In genomic region chrX:19307810-19308456, dm6 we compare ENCODE assay signal across 1 fruit fly cellular context.
TF ChIP-seq lines count a peak whose summit lies in the region.

TSS of gene CG8051 (minus strand) at chrX:19307925.

TF ChIP-seq in whole organism, embryonic, 481 proteins besides CTCF, POLR2A, EP300 and RAD21 (continued from another document and continues in another):
- TF ChIP-seq D19B (GFP tag; optimal IDR thresholded peaks at IDR 0.05; lab: Kevin White, UChicago) (no peak), Tbp (GFP tag; optimal IDR thresholded peaks at IDR 0.05; lab: Kevin White, UChicago) (no peak), NfI (GFP tag; optimal IDR thresholded peaks at IDR 0.05; lab: Kevin White, UChicago) (no peak), CG17328 (GFP tag; IDR thresholded peaks at IDR 0.05; lab: Robert Waterston, UW) (no peak), dmrt99B (tag; optimal IDR thresholded peaks at IDR 0.05; lab: Kevin White, UChicago) (peak; percentile 0), CG3995 (GFP tag; optimal IDR thresholded peaks at IDR 0.05; lab: Kevin White, UChicago) (peak; percentile 31), H15 (GFP tag; IDR thresholded peaks at IDR 0.05; lab: Robert Waterston, UW) (no peak), CG30020 (tag; optimal IDR thresholded peaks at IDR 0.05; lab: Kevin White, UChicago) (no peak), Hr78 (GFP tag; optimal IDR thresholded peaks at IDR 0.05; lab: Kevin White, UChicago) (peak in 1 of 2 experiments; percentile 21), CG9727 (GFP tag; optimal IDR thresholded peaks at IDR 0.05; lab: Kevin White, UChicago) (no peak), CG9609 (GFP tag; optimal IDR thresholded peaks at IDR 0.05; lab: Kevin White, UChicago) (no peak), Side (GFP tag; optimal IDR thresholded peaks at IDR 0.05; lab: Kevin White, UChicago) (peak; percentile 13), fd96Cb (tag; optimal IDR thresholded peaks at IDR 0.05; lab: Kevin White, UChicago) (no peak), twi (tag; optimal IDR thresholded peaks at IDR 0.05; lab: Kevin White, UChicago) (peak; percentile 23), NFAT (GFP tag; IDR thresholded peaks at IDR 0.05; lab: Robert Waterston, UW) (0 out of 2 replicates have a peak, but pooled peaks have one; percentile 30), toy (GFP tag; IDR thresholded peaks at IDR 0.05; lab: Robert Waterston, UW) (no peak), CG3847 (GFP tag; IDR thresholded peaks at IDR 0.05; lab: Robert Waterston, UW) (no peak), danr (GFP tag; IDR thresholded peaks at IDR 0.05; lab: Robert Waterston, UW) (no peak), CG8478 (optimal IDR thresholded peaks at IDR 0.05; lab: Kevin White, UChicago) (no peak), kah (GFP tag; optimal IDR thresholded peaks at IDR 0.05; lab: Kevin White, UChicago) (no peak), slp2 (GFP tag; optimal IDR thresholded peaks at IDR 0.05; lab: Kevin White, UChicago) (peak; percentile 5), CG14441 (GFP tag; IDR thresholded peaks at IDR 0.05; lab: Robert Waterston, UW) (peak; percentile 45; the same call in 1 of the 2 replicates), Sin3A (optimal IDR thresholded peaks at IDR 0.05; lab: Kevin White, UChicago) (no peak), CG4617 (GFP tag; optimal IDR thresholded peaks at IDR 0.05; lab: Kevin White, UChicago; ENCODE audit: borderline replicate concordance) (no peak), CG4404 (GFP tag; IDR thresholded peaks at IDR 0.05; lab: Robert Waterston, UW) (no peak), CG9876 (GFP tag; optimal IDR thresholded peaks at IDR 0.05; lab: Kevin White, UChicago) (no peak), Hmr (GFP tag; optimal IDR thresholded peaks at IDR 0.05; lab: Kevin White, UChicago) (peak; percentile 8), pros (GFP tag; optimal IDR thresholded peaks at IDR 0.05; lab: Kevin White, UChicago) (no peak), CG8281 (tag; optimal IDR thresholded peaks at IDR 0.05; lab: Kevin White, UChicago) (no peak), Hey (tag; optimal IDR thresholded peaks at IDR 0.05; lab: Kevin White, UChicago) (no peak), CG15696 (tag; optimal IDR thresholded peaks at IDR 0.05; lab: Kevin White, UChicago) (no peak), seq (GFP tag; IDR thresholded peaks at IDR 0.05; lab: Robert Waterston, UW) (no peak), hb (GFP tag; IDR thresholded peaks at IDR 0.05; lab: Robert Waterston, UW; ENCODE audit: partially characterized antibody) (no peak), ind (GFP tag; optimal IDR thresholded peaks at IDR 0.05; lab: Kevin White, UChicago) (no peak), gcm (GFP tag; optimal IDR thresholded peaks at IDR 0.05; lab: Kevin White, UChicago) (no peak), B-H1 (GFP tag; IDR thresholded peaks at IDR 0.05; lab: Robert Waterston, UW) (no peak), CG2120 (GFP tag; optimal IDR thresholded peaks at IDR 0.05; lab: Kevin White, UChicago) (no peak), CG10267 (tag; optimal IDR thresholded peaks at IDR 0.05; lab: Kevin White, UChicago) (no peak), Nf-YA (GFP tag; IDR thresholded peaks at IDR 0.05; lab: Robert Waterston, UW) (no peak), fru (optimal IDR thresholded peaks at IDR 0.05; lab: Kevin White, UChicago) (no peak), tna (GFP tag; IDR thresholded peaks at IDR 0.05; lab: Robert Waterston, UW; ENCODE audit: partially characterized antibody) (no peak), dan (GFP tag; IDR thresholded peaks at IDR 0.05; lab: Robert Waterston, UW) (no peak), gt (GFP tag; IDR thresholded peaks at IDR 0.05; lab: Robert Waterston, UW) (no peak), CG12942 (GFP tag; optimal IDR thresholded peaks at IDR 0.05; lab: Kevin White, UChicago) (no peak), lbe (GFP tag; optimal IDR thresholded peaks at IDR 0.05; lab: Kevin White, UChicago) (no peak), Vsx1 (GFP tag; optimal IDR thresholded peaks at IDR 0.05; lab: Kevin White, UChicago) (peak; percentile 27), CG43689 (GFP tag; IDR thresholded peaks at IDR 0.05; lab: Robert Waterston, UW) (no peak), CG2199 (GFP tag; IDR thresholded peaks at IDR 0.05; lab: Robert Waterston, UW) (peak; percentile 65; the same call in 1 of the 3 replicates), Doc2 (GFP tag; IDR thresholded peaks at IDR 0.05; lab: Robert Waterston, UW) (no peak), CG13894 (tag; optimal IDR thresholded peaks at IDR 0.05; lab: Kevin White, UChicago) (no peak), CG10543 (GFP tag; optimal IDR thresholded peaks at IDR 0.05; lab: Kevin White, UChicago) (peak; percentile 63), prd (optimal IDR thresholded peaks at IDR 0.05; lab: Kevin White, UChicago) (no peak), prd (GFP tag; IDR thresholded peaks at IDR 0.05; lab: Robert Waterston, UW) (0 out of 3 replicates have a peak, but pooled peaks have one; percentile 16), ato (GFP tag; IDR thresholded peaks at IDR 0.05; lab: Robert Waterston, UW; ENCODE audit: partially characterized antibody) (no peak), Dll (GFP tag; IDR thresholded peaks at IDR 0.05; lab: Robert Waterston, UW; ENCODE audit: partially characterized antibody) (no peak), croc (GFP tag; conservative IDR thresholded peaks at IDR 0.05; lab: Robert Waterston, UW) (no peak), CG6175 (GFP tag; IDR thresholded peaks at IDR 0.05; lab: Robert Waterston, UW) (peak; percentile 76; the same call in 2 of the 3 replicates), dmrt11E (tag; optimal IDR thresholded peaks at IDR 0.05; lab: Kevin White, UChicago) (no peak), CG11560 (tag; IDR thresholded peaks at IDR 0.05; lab: Robert Waterston, UW) (no peak), usp (GFP tag; optimal IDR thresholded peaks at IDR 0.05; lab: Kevin White, UChicago) (no peak), HmgZ (tag; optimal IDR thresholded peaks at IDR 0.05; lab: Kevin White, UChicago) (peak; percentile 19), NK7.1 (GFP tag; optimal IDR thresholded peaks at IDR 0.05; lab: Kevin White, UChicago) (no peak), Hsf (GFP tag; optimal IDR thresholded peaks at IDR 0.05; lab: Kevin White, UChicago) (peak; percentile 22), Oaz (GFP tag; IDR thresholded peaks at IDR 0.05; lab: Robert Waterston, UW) (no peak), CG4730 (GFP tag; IDR thresholded peaks at IDR 0.05; lab: Robert Waterston, UW) (no peak), knrl (GFP tag; IDR thresholded peaks at IDR 0.05; lab: Robert Waterston, UW; ENCODE audit: partially characterized antibody) (no peak), ham (GFP tag; IDR thresholded peaks at IDR 0.05; lab: Robert Waterston, UW) (no peak), cas (GFP tag; IDR thresholded peaks at IDR 0.05; lab: Robert Waterston, UW) (no peak), CG7839 (tag; optimal IDR thresholded peaks at IDR 0.05; lab: Kevin White, UChicago) (no peak), Hr39 (optimal IDR thresholded peaks at IDR 0.05; lab: Kevin White, UChicago) (no peak), gem (tag; optimal IDR thresholded peaks at IDR 0.05; lab: Kevin White, UChicago) (peak; percentile 17), HHEX (GFP tag; optimal IDR thresholded peaks at IDR 0.05; lab: Kevin White, UChicago) (no peak), Trl (optimal IDR thresholded peaks at IDR 0.05; lab: Kevin White, UChicago) (no peak), Trl (GFP tag; optimal IDR thresholded peaks at IDR 0.05; lab: Kevin White, UChicago) (peak; percentile 9), YL-1 (GFP tag; optimal IDR thresholded peaks at IDR 0.05; lab: Kevin White, UChicago) (peak; percentile 9), E2f1 (GFP tag; IDR thresholded peaks at IDR 0.05; lab: Robert Waterston, UW) (peak; percentile 42; the same call in 1 of the 2 replicates), p53 (GFP tag; optimal IDR thresholded peaks at IDR 0.05; lab: Kevin White, UChicago) (no peak), CG3838 (GFP tag; optimal IDR thresholded peaks at IDR 0.05; lab: Kevin White, UChicago) (no peak), wek (GFP tag; optimal IDR thresholded peaks at IDR 0.05; lab: Kevin White, UChicago) (no peak), Mrtf (GFP tag; IDR thresholded peaks at IDR 0.05; lab: Robert Waterston, UW) (0 out of 3 replicates have a peak, but pooled peaks have one; percentile 29), dimm (GFP tag; IDR thresholded peaks at IDR 0.05; lab: Robert Waterston, UW) (no peak), abd-A (tag; optimal IDR thresholded peaks at IDR 0.05; lab: Kevin White, UChicago) (no peak), CG11456 (GFP tag; IDR thresholded peaks at IDR 0.05; lab: Robert Waterston, UW) (no peak), CG14860 (GFP tag; IDR thresholded peaks at IDR 0.05; lab: Robert Waterston, UW; ENCODE audit: partially characterized antibody) (no peak), CG18764 (GFP tag; optimal IDR thresholded peaks at IDR 0.05; lab: Kevin White, UChicago) (no peak), BEAF-32 (GFP tag; optimal IDR thresholded peaks at IDR 0.05; lab: Kevin White, UChicago) (no peak), CG1602 (GFP tag; optimal IDR thresholded peaks at IDR 0.05; lab: Kevin White, UChicago) (no peak), org-1 (GFP tag; optimal IDR thresholded peaks at IDR 0.05; lab: Kevin White, UChicago) (no peak), sr (GFP tag; IDR thresholded peaks at IDR 0.05; lab: Robert Waterston, UW) (no peak), unc-4 (GFP tag; IDR thresholded peaks at IDR 0.05; lab: Robert Waterston, UW; ENCODE audit: partially characterized antibody) (no peak), CG11696 (GFP tag; IDR thresholded peaks at IDR 0.05; lab: Robert Waterston, UW) (no peak), CG10462 (GFP tag; optimal IDR thresholded peaks at IDR 0.05; lab: Kevin White, UChicago) (no peak), tap (tag; optimal IDR thresholded peaks at IDR 0.05; lab: Kevin White, UChicago) (no peak), CG15073 (GFP tag; optimal IDR thresholded peaks at IDR 0.05; lab: Kevin White, UChicago) (no peak), Dbx (GFP tag; IDR thresholded peaks at IDR 0.05; lab: Robert Waterston, UW) (no peak), CG1792 (GFP tag; optimal IDR thresholded peaks at IDR 0.05; lab: Kevin White, UChicago) (peak; percentile 14), stc (GFP tag; IDR thresholded peaks at IDR 0.05; lab: Robert Waterston, UW) (no peak), sc (optimal IDR thresholded peaks at IDR 0.05; lab: Kevin White, UChicago) (no peak), sc (GFP tag; optimal IDR thresholded peaks at IDR 0.05; lab: Kevin White, UChicago) (no peak), CG3281 (GFP tag; optimal IDR thresholded peaks at IDR 0.05; lab: Kevin White, UChicago) (no peak), inv (GFP tag; IDR thresholded peaks at IDR 0.05; lab: Robert Waterston, UW; ENCODE audit: partially characterized antibody) (no peak), HLHmδ (GFP tag; optimal IDR thresholded peaks at IDR 0.05; lab: Kevin White, UChicago) (no peak), CG6689 (GFP tag; IDR thresholded peaks at IDR 0.05; lab: Robert Waterston, UW) (no peak), CG17359 (tag; optimal IDR thresholded peaks at IDR 0.05; lab: Kevin White, UChicago) (peak; percentile 91), MESR4 (GFP tag; optimal IDR thresholded peaks at IDR 0.05; lab: Kevin White, UChicago) (no peak), Pdp1 (GFP tag; optimal IDR thresholded peaks at IDR 0.05; lab: Kevin White, UChicago) (peak in 1 of 2 experiments; percentile 84), CG13424 (tag; optimal IDR thresholded peaks at IDR 0.05; lab: Kevin White, UChicago) (peak; percentile 4), ken (GFP tag; IDR thresholded peaks at IDR 0.05; lab: Robert Waterston, UW) (no peak), Med (GFP tag; lab: Kevin White, UChicago) (peak; percentile 64), h (optimal IDR thresholded peaks at IDR 0.05; lab: Kevin White, UChicago) (no peak), sd (tag; optimal IDR thresholded peaks at IDR 0.05; lab: Kevin White, UChicago) (no peak), ewg (GFP tag; optimal IDR thresholded peaks at IDR 0.05; lab: Kevin White, UChicago) (no peak), CG1832 (GFP tag; optimal IDR thresholded peaks at IDR 0.05; lab: Kevin White, UChicago) (no peak), chn (GFP tag; optimal IDR thresholded peaks at IDR 0.05; lab: Kevin White, UChicago) (peak; percentile 13), HmgD (GFP tag; optimal IDR thresholded peaks at IDR 0.05; lab: Kevin White, UChicago) (peak; percentile 34), aop (GFP tag; IDR thresholded peaks at IDR 0.05; lab: Robert Waterston, UW) (no peak), klu (GFP tag; IDR thresholded peaks at IDR 0.05; lab: Robert Waterston, UW) (no peak), CG9437 (GFP tag; optimal IDR thresholded peaks at IDR 0.05; lab: Kevin White, UChicago) (no peak), CG10654 (GFP tag; optimal IDR thresholded peaks at IDR 0.05; lab: Kevin White, UChicago) (no peak), amos (GFP tag; IDR thresholded peaks at IDR 0.05; lab: Robert Waterston, UW; ENCODE audit: partially characterized antibody) (no peak), Hr51 (GFP tag; optimal IDR thresholded peaks at IDR 0.05; lab: Kevin White, UChicago) (peak in 1 of 2 experiments; percentile 13), pita (GFP tag; optimal IDR thresholded peaks at IDR 0.05; lab: Kevin White, UChicago) (no peak), CG2678 (tag; optimal IDR thresholded peaks at IDR 0.05; lab: Kevin White, UChicago) (peak; percentile 30), CG8924 (tag; optimal IDR thresholded peaks at IDR 0.05; lab: Kevin White, UChicago) (no peak), CG6272 (GFP tag; IDR thresholded peaks at IDR 0.05; lab: Robert Waterston, UW) (no peak), CG13296 (GFP tag; optimal IDR thresholded peaks at IDR 0.05; lab: Kevin White, UChicago) (peak; percentile 47), CG16863 (GFP tag; optimal IDR thresholded peaks at IDR 0.05; lab: Kevin White, UChicago) (peak; percentile 18), CG17385 (GFP tag; optimal IDR thresholded peaks at IDR 0.05; lab: Kevin White, UChicago) (peak; percentile 39), psq (GFP tag; optimal IDR thresholded peaks at IDR 0.05; lab: Kevin White, UChicago) (peak; percentile 33), CG17568 (GFP tag; optimal IDR thresholded peaks at IDR 0.05; lab: Kevin White, UChicago) (peak; percentile 9), CG31388 (GFP tag; optimal IDR thresholded peaks at IDR 0.05; lab: Kevin White, UChicago) (no peak), hbn (GFP tag; IDR thresholded peaks at IDR 0.05; lab: Robert Waterston, UW; ENCODE audit: partially characterized antibody) (no peak), CG11695 (GFP tag; IDR thresholded peaks at IDR 0.05; lab: Robert Waterston, UW) (no peak), zfh1 (GFP tag; IDR thresholded peaks at IDR 0.05; lab: Robert Waterston, UW) (peak; percentile 53; the same call in 2 of the 3 replicates), exex (tag; optimal IDR thresholded peaks at IDR 0.05; lab: Kevin White, UChicago) (peak; percentile 97), crol (GFP tag; IDR thresholded peaks at IDR 0.05; lab: Robert Waterston, UW) (no peak)
